Worm (Caenorhabditis elegans) whole organism, young adult: ENCODE data around the gene fbxa-42.

Source experiments
- B0019.2 ChIP-seq: fragments of 200-800 bp; sonication (Bioruptor generic); conservative IDR thresholded peaks from 2 replicates; pipeline ENCODE4 v1.3.6; 2022; ENCODE audit warnings: missing genetic modification reagents, missing genetic modification characterization, missing compliant biosample characterization
- B0261.1 ChIP-seq: sonication (generic microtip); optimal IDR thresholded peaks from 2 replicates; lab custom pipeline; 2016; ENCODE audit warnings: mild to moderate bottlenecking, missing genetic modification characterization, moderate library complexity, missing compliant biosample characterization
- C06A6.2 ChIP-seq: fragments of 200-800 bp; sonication (Bioruptor generic); conservative IDR thresholded peaks from 2 replicates; pipeline ENCODE4 v1.3.6; 2022; ENCODE audit warnings: missing genetic modification characterization, missing compliant biosample characterization
- C17E4.6 ChIP-seq: fragments of 200-800 bp; sonication (Bioruptor generic); IDR thresholded peaks from 2 replicates; pipeline ENCODE4 v1.3.6; 2022; ENCODE audit warnings: missing genetic modification reagents, missing genetic modification characterization, missing compliant biosample characterization
- F23B12.7 ChIP-seq: sonication (generic microtip); optimal IDR thresholded peaks from 2 replicates; lab custom pipeline; 2017; ENCODE audit warnings: missing genetic modification characterization, mild to moderate bottlenecking, missing compliant biosample characterization, antibody characterized with exemption, moderate library complexity; ENCODE audit not compliant: insufficient read depth
- F57A8.1 ChIP-seq: fragments of 200-800 bp; sonication (Bioruptor generic); optimal IDR thresholded peaks from 2 replicates; lab custom pipeline; 2018; ENCODE audit warnings: mild to moderate bottlenecking, missing genetic modification characterization, moderate library complexity, missing compliant biosample characterization
- T07F8.4 ChIP-seq: sonication (generic microtip); optimal IDR thresholded peaks from 2 replicates; lab custom pipeline; 2016; ENCODE audit warnings: mild to moderate bottlenecking, missing genetic modification characterization, moderate library complexity, missing compliant biosample characterization
- T26A5.8 ChIP-seq: sonication (generic microtip); optimal IDR thresholded peaks from 2 replicates; lab custom pipeline; 2016; ENCODE audit warnings: missing genetic modification characterization, missing compliant biosample characterization
- Y56A3A.18 ChIP-seq: fragments of 200-800 bp; sonication (Bioruptor generic); IDR thresholded peaks from 2 replicates; pipeline ENCODE4 v1.3.6; 2022; ENCODE audit warnings: missing genetic modification reagents, missing genetic modification characterization, missing compliant biosample characterization
- aptf-2 ChIP-seq: fragments of 200-800 bp; sonication (Bioruptor generic); conservative IDR thresholded peaks from 2 replicates; pipeline ENCODE4 v1.3.6; 2022; ENCODE audit warnings: missing genetic modification reagents, missing genetic modification characterization, missing compliant biosample characterization
- athp-1 ChIP-seq: sonication (generic microtip); optimal IDR thresholded peaks from 2 replicates; lab custom pipeline; 2017; ENCODE audit warnings: mild to moderate bottlenecking, missing genetic modification characterization, missing compliant biosample characterization
- attf-5 ChIP-seq: fragments of 200-800 bp; sonication (Bioruptor generic); optimal IDR thresholded peaks from 2 replicates; lab custom pipeline; 2018; ENCODE audit warnings: mild to moderate bottlenecking, missing genetic modification characterization, missing compliant biosample characterization
- cebp-2 ChIP-seq: fragments of 200-800 bp; sonication (Bioruptor generic); IDR thresholded peaks from 2 replicates; pipeline ENCODE4 v1.3.6; 2022; ENCODE audit warnings: missing genetic modification characterization, missing compliant biosample characterization
- ceh-27 ChIP-seq: fragments of 200-800 bp; sonication (Bioruptor generic); optimal IDR thresholded peaks from 2 replicates; lab custom pipeline; 2018; ENCODE audit warnings: mild to moderate bottlenecking, missing genetic modification characterization, moderate library complexity, missing compliant biosample characterization
- ceh-91 ChIP-seq: fragments of 200-800 bp; sonication (Bioruptor generic); IDR thresholded peaks from 2 replicates; pipeline ENCODE4 v1.3.6; 2022; ENCODE audit warnings: missing genetic modification reagents, missing genetic modification characterization, missing compliant biosample characterization
- die-1 ChIP-seq: sonication (generic microtip); optimal IDR thresholded peaks from 2 replicates; lab custom pipeline; 2016; ENCODE audit warnings: missing genotype, mild to moderate bottlenecking, missing genetic modification characterization, missing compliant biosample characterization
- egl-44 ChIP-seq: fragments of 200-800 bp; sonication (Bioruptor generic); IDR thresholded peaks from 2 replicates; pipeline ENCODE4 v1.3.6; 2022; ENCODE audit warnings: missing genetic modification reagents, missing genetic modification characterization, missing compliant biosample characterization
- ekl-4 ChIP-seq: fragments of 200-800 bp; sonication (Bioruptor generic); IDR thresholded peaks from 2 replicates; pipeline ENCODE4 v1.3.6; 2022; ENCODE audit warnings: missing genetic modification reagents, missing genetic modification characterization, missing compliant biosample characterization
- hlh-12 ChIP-seq: sonication (generic microtip); optimal IDR thresholded peaks from 2 replicates; lab custom pipeline; 2016; ENCODE audit warnings: missing genetic modification characterization, missing compliant biosample characterization
- hmg-20 ChIP-seq: fragments of 200-800 bp; sonication (Bioruptor generic); IDR thresholded peaks from 2 replicates; pipeline ENCODE4 v1.3.6; 2022; ENCODE audit warnings: missing genetic modification reagents, missing genetic modification characterization, missing compliant biosample characterization
- hsf-1 ChIP-seq: fragments of 200-800 bp; sonication (Bioruptor generic); IDR thresholded peaks from 2 replicates; pipeline ENCODE4 v1.3.6; 2022; ENCODE audit warnings: missing genetic modification reagents, missing genetic modification characterization, missing compliant biosample characterization
- lag-1 ChIP-seq: fragments of 200-800 bp; sonication (Bioruptor generic); IDR thresholded peaks from 2 replicates; pipeline ENCODE4 v1.3.6; 2022; ENCODE audit warnings: missing genetic modification reagents, missing genetic modification characterization, missing compliant biosample characterization
- let-526 ChIP-seq: fragments of 200-800 bp; sonication (Bioruptor generic); IDR thresholded peaks from 2 replicates; pipeline ENCODE4 v1.3.6; 2022; ENCODE audit warnings: missing genetic modification reagents, missing genetic modification characterization, missing compliant biosample characterization
- madf-3 ChIP-seq: fragments of 200-800 bp; sonication (Bioruptor generic); IDR thresholded peaks from 2 replicates; pipeline ENCODE4 v1.3.6; 2022; ENCODE audit warnings: missing genetic modification reagents, missing genetic modification characterization, missing compliant biosample characterization
- nfya-2 ChIP-seq: fragments of 200-800 bp; sonication (Bioruptor generic); IDR thresholded peaks from 2 replicates; pipeline ENCODE4 v1.3.6; 2022; ENCODE audit warnings: missing genetic modification reagents, missing genetic modification characterization, missing compliant biosample characterization
- pbrm-1 ChIP-seq: fragments of 200-800 bp; sonication (Bioruptor generic); IDR thresholded peaks from 2 replicates; pipeline ENCODE4 v1.3.6; 2022; ENCODE audit warnings: missing genetic modification reagents, missing genetic modification characterization, missing compliant biosample characterization
- rec-8 ChIP-seq, 2 experiments: sonication (generic microtip); optimal IDR thresholded peaks; 2 replicates each; lab custom pipeline; 2016; ENCODE audit warnings: mild to moderate bottlenecking in 2 of 2, missing genetic modification characterization in 2 of 2, missing genetic modification reagents in 2 of 2, missing genotype in 2 of 2, missing biosample characterization in 1 of 2, missing compliant biosample characterization in 1 of 2, moderate library complexity in 1 of 2
- snpc-3.4 ChIP-seq: sonication (generic microtip); optimal IDR thresholded peaks from 2 replicates; lab custom pipeline; 2017; ENCODE audit warnings: missing genetic modification characterization, mild to moderate bottlenecking, missing compliant biosample characterization, antibody characterized with exemption, moderate library complexity, missing genotype, missing genetic modification reagents
- somi-1 ChIP-seq: fragments of 200-800 bp; sonication (Bioruptor generic); optimal IDR thresholded peaks from 2 replicates; lab custom pipeline; 2018; ENCODE audit warnings: mild to moderate bottlenecking, missing genetic modification characterization, missing compliant biosample characterization
- unc-130 ChIP-seq: sonication (generic microtip); optimal IDR thresholded peaks from 2 replicates; lab custom pipeline; 2016; ENCODE audit warnings: missing genetic modification reagents, missing genetic modification characterization, missing compliant biosample characterization
- unc-62 ChIP-seq: fragments of 150-350 bp; optimal IDR thresholded peaks from 2 replicates; lab custom pipeline; 2014; ENCODE audit warnings: missing biosample characterization, missing genetic modification reagents, missing genetic modification characterization
- xnd-1 ChIP-seq: sonication (generic microtip); optimal IDR thresholded peaks from 2 replicates; lab custom pipeline; 2016; ENCODE audit warnings: missing genotype, missing genetic modification reagents, missing genetic modification characterization, missing compliant biosample characterization
- zfh-2 ChIP-seq: fragments of 200-800 bp; sonication (Bioruptor generic); conservative IDR thresholded peaks from 2 replicates; pipeline ENCODE4 v1.3.6; 2022; ENCODE audit warnings: missing genetic modification reagents, missing genetic modification characterization, missing compliant biosample characterization

Gene fbxa-42

ce11 chrIII:2281975-2282957 lies 21.0 kb upstream of the fbxa-42 start, which contains the start of gene Y54F10BM.3:
TSS of gene Y54F10BM.3 (plus strand) at chrIII:2282025.
- no peak for TF ChIP-seq somi-1 (GFP tag; lab: Kevin White, UChicago)
- no peak for TF ChIP-seq snpc-3.4 (tag; lab: Kevin White, UChicago)
- no peak for TF ChIP-seq C17E4.6 (GFP tag; lab: Robert Waterston, UW)
- no peak for TF ChIP-seq pbrm-1 (GFP tag; lab: Robert Waterston, UW)
- no peak for TF ChIP-seq ceh-91 (GFP tag; lab: Robert Waterston, UW)
- TF ChIP-seq xnd-1 (tag; lab: Kevin White, UChicago) = no peak
- TF ChIP-seq die-1 (tag; lab: Kevin White, UChicago) = no peak
- no peak for TF ChIP-seq unc-62 (GFP tag; lab: Kevin White, UChicago)
- no peak for TF ChIP-seq T26A5.8 (tag; lab: Kevin White, UChicago)
- no peak for TF ChIP-seq zfh-2 (GFP tag; lab: Robert Waterston, UW)
- TF ChIP-seq attf-5 (GFP tag; lab: Kevin White, UChicago) = no peak
- TF ChIP-seq unc-130 (GFP tag; lab: Kevin White, UChicago) = no peak
- no peak for TF ChIP-seq athp-1 (tag; lab: Kevin White, UChicago)
- TF ChIP-seq cebp-2 = no peak
- TF ChIP-seq hmg-20 (GFP tag; lab: Robert Waterston, UW) = no peak
- TF ChIP-seq, all 124 proteins: peak for 0

DNA sequence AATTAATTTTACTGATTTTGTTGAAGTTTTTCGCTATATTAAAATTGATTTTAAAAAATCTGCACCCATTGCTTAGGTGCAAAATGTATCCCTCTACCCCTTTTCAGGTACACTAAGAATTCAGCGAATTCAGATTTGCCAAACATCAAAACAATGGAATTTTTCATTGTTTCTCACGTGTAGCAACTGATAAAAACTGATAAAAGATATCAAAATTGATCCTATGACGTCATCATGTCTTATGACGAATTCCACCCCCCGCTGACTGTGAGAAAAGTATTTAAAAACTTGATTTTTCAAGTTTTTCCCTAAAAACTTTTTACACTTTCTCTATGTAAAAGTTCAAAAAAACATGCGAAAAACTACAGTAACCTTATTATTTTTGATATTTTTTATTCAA lies 19.3 kb upstream of the fbxa-42 start, which contains the start of gene Y54F10BM.22:
Y54F10BM.22 (plus strand) TSS at position 331 of the 400 bp plus-strand sequence.
- TF ChIP-seq B0261.1 (tag; lab: Kevin White, UChicago) (no peak), aptf-2 (no peak), C06A6.2 (GFP tag; lab: Robert Waterston, UW) (no peak), nfya-2 (GFP tag; lab: Robert Waterston, UW) (no peak), T07F8.4 (tag; lab: Kevin White, UChicago) (no peak), F57A8.1 (GFP tag; lab: Kevin White, UChicago) (no peak), madf-3 (GFP tag; lab: Robert Waterston, UW) (no peak), rec-8 (tag; optimal IDR thresholded peaks at IDR 0.05; lab: Kevin White, UChicago) (no peak), egl-44 (GFP tag; lab: Robert Waterston, UW) (no peak), F23B12.7 (tag; lab: Kevin White, UChicago) (no peak), Y56A3A.18 (GFP tag; lab: Robert Waterston, UW) (no peak), hlh-12 (no peak), hsf-1 (GFP tag; lab: Robert Waterston, UW) (no peak), let-526 (GFP tag; lab: Robert Waterston, UW) (no peak)

DNA sequence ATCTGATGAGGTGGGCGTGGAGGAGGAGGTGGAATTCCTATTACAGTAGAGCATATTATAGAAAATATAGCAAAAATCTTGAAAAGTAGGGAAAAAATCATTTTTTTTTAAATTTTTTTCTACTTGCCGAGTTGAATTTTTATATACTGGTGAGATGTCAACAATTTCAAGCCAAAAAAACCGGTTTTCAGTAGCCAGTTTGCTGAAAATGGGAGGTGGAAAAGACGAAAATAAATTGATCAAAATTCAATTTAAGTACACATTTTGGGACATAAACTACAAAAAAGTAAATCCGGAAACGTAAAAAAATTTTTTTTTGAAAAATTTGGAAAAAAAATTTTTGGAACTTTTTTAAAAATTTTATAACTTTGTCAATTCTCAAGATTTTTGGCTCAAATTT lies 18.2 kb upstream of the fbxa-42 start, which contains the start of gene Y54F10BM.23:
Y54F10BM.23 (minus strand) TSS at position 101 of the 400 bp plus-strand sequence.
- TF ChIP-seq B0019.2 (GFP tag; lab: Robert Waterston, UW) (no peak), ekl-4 (GFP tag; lab: Robert Waterston, UW) (no peak), lag-1 (no peak), F23B12.7 (tag; lab: Kevin White, UChicago) (no peak), ceh-27 (GFP tag; lab: Kevin White, UChicago) (no peak)
